Fruit fly (Drosophila melanogaster) whole organism, embryonic: ENCODE data around the gene bin.

Source experiments
- CG10462 ChIP-seq: fragments of 200-800 bp; sonication (Bioruptor generic); optimal IDR thresholded peaks from 2 replicates; lab custom pipeline; 2016; ENCODE audit warnings: missing biosample characterization, missing genetic modification characterization
- CG11085 ChIP-seq: fragments of 200-800 bp; sonication (Bioruptor generic); IDR thresholded peaks from 2 replicates; pipeline ENCODE4 v1.3.6; 2022; ENCODE audit warnings: missing biosample characterization, missing genetic modification characterization
- CG11398 ChIP-seq: fragments of 200-800 bp; sonication (Bioruptor generic); optimal IDR thresholded peaks from 2 replicates; lab custom pipeline; 2016; ENCODE audit warnings: missing biosample characterization, missing genetic modification characterization
- CG12071 ChIP-seq: fragments of 200-800 bp; sonication (Bioruptor generic); optimal IDR thresholded peaks from 3 replicates; lab custom pipeline; 2018; ENCODE audit warnings: missing biosample characterization, mild to moderate bottlenecking, missing genetic modification characterization
- CG12391 ChIP-seq: fragments of 200-800 bp; sonication (Bioruptor generic); optimal IDR thresholded peaks from 3 replicates; lab custom pipeline; 2018; ENCODE audit warnings: missing biosample characterization, mild to moderate bottlenecking, missing genetic modification characterization, moderate library complexity
- CG14441 ChIP-seq: fragments of 200-800 bp; sonication (Bioruptor generic); IDR thresholded peaks from 2 replicates; pipeline ENCODE4 v1.3.6; 2022; ENCODE audit warnings: missing biosample characterization, missing genetic modification characterization
- CG14965 ChIP-seq: fragments of 200-800 bp; sonication (Bioruptor generic); optimal IDR thresholded peaks from 2 replicates; lab custom pipeline; 2016; ENCODE audit warnings: missing biosample characterization, missing genetic modification characterization, borderline replicate concordance
- CG16779 ChIP-seq: fragments of 200-800 bp; sonication (Bioruptor generic); IDR thresholded peaks from 2 replicates; pipeline ENCODE4 v1.3.6; 2022; ENCODE audit warnings: missing biosample characterization, missing genetic modification characterization
- CG1792 ChIP-seq: fragments of 200-800 bp; sonication (Bioruptor generic); optimal IDR thresholded peaks from 2 replicates; lab custom pipeline; 2016; ENCODE audit warnings: missing biosample characterization, missing genetic modification characterization
- CG2116 ChIP-seq: fragments of 200-800 bp; sonication (Bioruptor generic); optimal IDR thresholded peaks from 3 replicates; lab custom pipeline; 2018; ENCODE audit warnings: missing biosample characterization, mild to moderate bottlenecking, missing genetic modification characterization
- CG3065 ChIP-seq: fragments of 200-800 bp; sonication (Bioruptor generic); optimal IDR thresholded peaks from 2 replicates; lab custom pipeline; 2016; ENCODE audit warnings: missing biosample characterization, missing genetic modification characterization
- CG3847 ChIP-seq: fragments of 200-800 bp; sonication (Bioruptor generic); IDR thresholded peaks from 2 replicates; pipeline ENCODE4 v1.3.6; 2022; ENCODE audit warnings: missing biosample characterization, missing genetic modification characterization
- CG4360 ChIP-seq: fragments of 200-800 bp; sonication (Bioruptor generic); IDR thresholded peaks from 2 replicates; pipeline ENCODE4 v1.3.6; 2022; ENCODE audit warnings: missing biosample characterization, missing genetic modification characterization
- CG4424 ChIP-seq: fragments of 200-800 bp; sonication (Bioruptor generic); optimal IDR thresholded peaks from 3 replicates; lab custom pipeline; 2016; ENCODE audit warnings: missing biosample characterization, missing genetic modification characterization
- CG6175 ChIP-seq: fragments of 200-800 bp; sonication (Bioruptor generic); IDR thresholded peaks from 3 replicates; pipeline ENCODE4 v1.3.6; 2022; ENCODE audit warnings: missing biosample characterization, missing genetic modification characterization
- CG6765 ChIP-seq: fragments of 200-800 bp; sonication (Bioruptor generic); optimal IDR thresholded peaks from 3 replicates; lab custom pipeline; 2017; ENCODE audit warnings: missing biosample characterization, mild to moderate bottlenecking, missing genetic modification characterization
- CG7271 ChIP-seq: fragments of 200-800 bp; sonication (Bioruptor generic); optimal IDR thresholded peaks from 2 replicates; lab custom pipeline; 2018; ENCODE audit warnings: missing biosample characterization, mild to moderate bottlenecking, missing genetic modification characterization, moderate library complexity
- CG7786 ChIP-seq: fragments of 200-800 bp; sonication (Bioruptor generic); optimal IDR thresholded peaks from 2 replicates; lab custom pipeline; 2016; ENCODE audit warnings: missing biosample characterization, missing genetic modification characterization
- CG8281 ChIP-seq: fragments of 200-800 bp; sonication (Bioruptor generic); optimal IDR thresholded peaks from 2 replicates; lab custom pipeline; 2018; ENCODE audit warnings: missing biosample characterization, mild to moderate bottlenecking, missing genetic modification characterization, moderate library complexity
- CG8944 ChIP-seq: fragments of 200-800 bp; sonication (Bioruptor generic); optimal IDR thresholded peaks from 3 replicates; lab custom pipeline; 2016; ENCODE audit warnings: missing biosample characterization, missing genetic modification characterization
- CkIIα-i1 ChIP-seq: fragments of 200-800 bp; sonication (Bioruptor generic); IDR thresholded peaks from 2 replicates; pipeline ENCODE4 v1.3.6; 2022; ENCODE audit warnings: missing biosample characterization, missing genetic modification characterization
- Ets97D ChIP-seq: fragments of 200-800 bp; sonication (Bioruptor generic); optimal IDR thresholded peaks from 3 replicates; lab custom pipeline; 2016; ENCODE audit warnings: missing biosample characterization, missing genetic modification characterization
- HLH4C ChIP-seq: fragments of 200-800 bp; sonication (Bioruptor generic); IDR thresholded peaks from 3 replicates; pipeline ENCODE4 v1.3.6; 2022; ENCODE audit warnings: missing biosample characterization, missing genetic modification characterization; ENCODE audit not compliant: partially characterized antibody
- MTF-1 ChIP-seq: fragments of 200-800 bp; sonication (Bioruptor generic); optimal IDR thresholded peaks from 2 replicates; lab custom pipeline; 2018; ENCODE audit warnings: missing biosample characterization, mild to moderate bottlenecking, missing genetic modification characterization, borderline replicate concordance
- Max ChIP-seq: fragments of 200-800 bp; sonication (Bioruptor generic); optimal IDR thresholded peaks from 2 replicates; lab custom pipeline; 2016; ENCODE audit warnings: missing biosample characterization, mild to moderate bottlenecking, missing genetic modification characterization
- Meics ChIP-seq: fragments of 200-800 bp; sonication (Bioruptor generic); optimal IDR thresholded peaks from 2 replicates; lab custom pipeline; 2017; ENCODE audit warnings: missing biosample characterization, mild to moderate bottlenecking, missing genetic modification characterization
- NC2α ChIP-seq: fragments of 200-800 bp; sonication (Bioruptor generic); optimal IDR thresholded peaks from 2 replicates; lab custom pipeline; 2016; ENCODE audit warnings: missing biosample characterization, missing genetic modification characterization
- Neu2 ChIP-seq: fragments of 200-800 bp; sonication (Bioruptor generic); optimal IDR thresholded peaks from 3 replicates; lab custom pipeline; 2016; ENCODE audit warnings: missing biosample characterization, missing genetic modification characterization, borderline replicate concordance
- Trl ChIP-seq, 3 experiments: fragments of >200 bp in 2 of 3; fragments of 200-800 bp in 1 of 3; sonication (Bioruptor generic) in 1 of 3; optimal IDR thresholded peaks; 2 replicates in 1 of 3; 3 replicates in 2 of 3; lab custom pipeline; 2016 to 2017; ENCODE audit warnings: missing biosample characterization in 1 of 3, missing genetic modification characterization in 1 of 3
- YL-1 ChIP-seq: fragments of 200-800 bp; sonication (Bioruptor generic); optimal IDR thresholded peaks from 3 replicates; lab custom pipeline; 2017; ENCODE audit warnings: missing biosample characterization, mild to moderate bottlenecking, missing genetic modification characterization
- bigmax ChIP-seq: fragments of 200-800 bp; sonication (Bioruptor generic); optimal IDR thresholded peaks from 2 replicates; lab custom pipeline; 2018; ENCODE audit warnings: missing biosample characterization, mild to moderate bottlenecking, missing genetic modification characterization
- cas ChIP-seq: fragments of 200-800 bp; sonication (Bioruptor generic); IDR thresholded peaks from 2 replicates; pipeline ENCODE4 v1.3.6; 2022; ENCODE audit warnings: missing biosample characterization, missing genetic modification characterization
- crp ChIP-seq, 2 experiments: fragments of 200-800 bp; sonication (Bioruptor generic); optimal IDR thresholded peaks; 2 replicates in 1 of 2; 3 replicates in 1 of 2; lab custom pipeline; 2017; ENCODE audit warnings: missing biosample characterization in 2 of 2, missing genetic modification characterization in 2 of 2, mild to moderate bottlenecking in 1 of 2, moderate library complexity in 1 of 2
- dmrt99B ChIP-seq: fragments of 200-800 bp; sonication (Bioruptor generic); optimal IDR thresholded peaks from 2 replicates; lab custom pipeline; 2018; ENCODE audit warnings: missing biosample characterization, mild to moderate bottlenecking, missing genetic modification characterization, moderate library complexity
- fru ChIP-seq: fragments of >200 bp; optimal IDR thresholded peaks from 2 replicates; lab custom pipeline; 2017
- gfzf ChIP-seq: fragments of 200-800 bp; sonication (Bioruptor generic); optimal IDR thresholded peaks from 2 replicates; lab custom pipeline; 2016; ENCODE audit warnings: missing biosample characterization, mild to moderate bottlenecking, missing genetic modification characterization, moderate library complexity
- grn ChIP-seq: fragments of 200-800 bp; sonication (Bioruptor generic); optimal IDR thresholded peaks from 3 replicates; lab custom pipeline; 2017; ENCODE audit warnings: missing biosample characterization, missing genetic modification characterization
- kah ChIP-seq: fragments of 200-800 bp; sonication (Bioruptor generic); optimal IDR thresholded peaks from 2 replicates; lab custom pipeline; 2018; ENCODE audit warnings: missing biosample characterization, mild to moderate bottlenecking, missing genetic modification characterization
- klu ChIP-seq: fragments of 200-800 bp; sonication (Bioruptor generic); IDR thresholded peaks from 2 replicates; pipeline ENCODE4 v1.3.6; 2022; ENCODE audit warnings: missing biosample characterization, missing genetic modification characterization
- lov ChIP-seq, 2 experiments: fragments of 200-800 bp in 1 of 2; fragments of >200 bp in 1 of 2; sonication (Bioruptor generic) in 1 of 2; IDR thresholded peaks in 1 of 2; optimal IDR thresholded peaks in 1 of 2; 2 replicates in 1 of 2; 3 replicates in 1 of 2; pipeline versions ENCODE4 v1.3.6 to Lab custom; 2017 to 2022; ENCODE audit warnings: missing biosample characterization in 1 of 2, missing genetic modification characterization in 1 of 2
- maf-S ChIP-seq: fragments of 200-800 bp; sonication (Bioruptor generic); optimal IDR thresholded peaks from 2 replicates; lab custom pipeline; 2016; ENCODE audit warnings: missing biosample characterization, missing genetic modification characterization
- nom ChIP-seq: fragments of 200-800 bp; sonication (Bioruptor generic); optimal IDR thresholded peaks from 2 replicates; lab custom pipeline; 2017; ENCODE audit warnings: missing biosample characterization, missing genetic modification characterization, mild to moderate bottlenecking, moderate library complexity, missing genetic modification reagents
- otp ChIP-seq: fragments of 200-800 bp; sonication (Bioruptor generic); IDR thresholded peaks from 3 replicates; pipeline ENCODE4, ENCODE4 v1.3.6; 2022; ENCODE audit warnings: missing biosample characterization, missing genetic modification characterization
- sc ChIP-seq, 3 experiments: fragments of >200 bp in 2 of 3; fragments of 200-800 bp in 1 of 3; sonication (Bioruptor generic) in 1 of 3; optimal IDR thresholded peaks; 2 replicates in 2 of 3; 3 replicates in 1 of 3; lab custom pipeline; 2017; ENCODE audit warnings: mild to moderate bottlenecking in 1 of 3, missing biosample characterization in 1 of 3, missing genetic modification characterization in 1 of 3, missing genetic modification reagents in 1 of 3
- sens ChIP-seq: fragments of 200-800 bp; sonication (Bioruptor generic); peaks from one replicate; lab custom pipeline; 2016; ENCODE audit warnings: missing biosample characterization, missing genetic modification characterization
- sob ChIP-seq: fragments of 200-800 bp; sonication (Bioruptor generic); IDR thresholded peaks from 2 replicates; pipeline ENCODE4 v1.3.6; 2022; ENCODE audit warnings: missing biosample characterization, missing genetic modification characterization
- toy ChIP-seq: fragments of 200-800 bp; sonication (Bioruptor generic); IDR thresholded peaks from 2 replicates; pipeline ENCODE4 v1.3.6; 2022; ENCODE audit warnings: missing biosample characterization, missing genetic modification characterization
- trh ChIP-seq: fragments of 200-800 bp; sonication (Bioruptor generic); optimal IDR thresholded peaks from 2 replicates; lab custom pipeline; 2016; ENCODE audit warnings: missing biosample characterization, missing genetic modification characterization
- usp ChIP-seq: fragments of >200 bp; optimal IDR thresholded peaks from 2 replicates; lab custom pipeline; 2017; ENCODE audit warnings: missing biosample characterization, missing genetic modification characterization

The bin gene

dm6 chr3L:6988942-6989569 is 1.4 kb upstream of the bin start (continued):
- TF ChIP-seq CG11398 (GFP tag; lab: Kevin White, UChicago), result no peak
- TF ChIP-seq CG3847, result peak; percentile 81
- no peak for TF ChIP-seq NC2α (GFP tag; lab: Kevin White, UChicago)
- no peak for TF ChIP-seq CkIIα-i1 (GFP tag; lab: Robert Waterston, UW)
- TF ChIP-seq YL-1, result peak; percentile 48
- TF ChIP-seq CG10462, result peak; percentile 68
- TF ChIP-seq CG12391 (tag; lab: Kevin White, UChicago), result peak; percentile 94
- peak; percentile 90 for TF ChIP-seq sens (GFP tag; lab: Kevin White, UChicago)
- TF ChIP-seq bigmax (GFP tag; lab: Kevin White, UChicago), result no peak
- peak; percentile 58 for TF ChIP-seq CG2116 (GFP tag; lab: Kevin White, UChicago)
- TF ChIP-seq CG14441 (GFP tag; lab: Robert Waterston, UW), result peak; percentile 79
- TF ChIP-seq CG6765, result peak; percentile 90
- no peak for TF ChIP-seq CG7271 (tag; lab: Kevin White, UChicago)
- no peak for TF ChIP-seq Neu2 (GFP tag; lab: Kevin White, UChicago)
- TF ChIP-seq CG1792 (GFP tag; lab: Kevin White, UChicago), result peak; percentile 65
- no peak for TF ChIP-seq Trl (optimal IDR thresholded peaks at IDR 0.05; lab: Kevin White, UChicago)
- peak; percentile 72 for TF ChIP-seq Trl (GFP tag; optimal IDR thresholded peaks at IDR 0.05; lab: Kevin White, UChicago)
- peak; percentile 58 for TF ChIP-seq MTF-1 (GFP tag; lab: Kevin White, UChicago)
- TF ChIP-seq nom (GFP tag; lab: Kevin White, UChicago), result peak; percentile 69
- peak; percentile 28 for TF ChIP-seq grn (GFP tag; lab: Kevin White, UChicago)
- TF ChIP-seq CG8944 (GFP tag; lab: Kevin White, UChicago), result peak; percentile 63
- TF ChIP-seq usp (GFP tag; lab: Kevin White, UChicago), result no peak
- peak; percentile 80 for TF ChIP-seq trh (GFP tag; lab: Kevin White, UChicago)
- TF ChIP-seq Meics (GFP tag; lab: Kevin White, UChicago), result peak; percentile 94
- no peak for TF ChIP-seq gfzf (GFP tag; lab: Kevin White, UChicago)
- TF ChIP-seq CG8281 (tag; lab: Kevin White, UChicago), result peak; percentile 81
- TF ChIP-seq CG11085 (GFP tag; lab: Robert Waterston, UW), result peak; percentile 52; the same call in 1 of the 2 replicates
- no peak for TF ChIP-seq CG16779
- peak; percentile 20 for TF ChIP-seq CG7786 (GFP tag; lab: Kevin White, UChicago)
- no peak for TF ChIP-seq fru
- TF ChIP-seq sc (optimal IDR thresholded peaks at IDR 0.05; lab: Kevin White, UChicago), result no peak
- peak; percentile 89 for TF ChIP-seq sc (GFP tag; optimal IDR thresholded peaks at IDR 0.05; lab: Kevin White, UChicago)
- peak; percentile 96 for TF ChIP-seq dmrt99B (tag; lab: Kevin White, UChicago)
- peak; percentile 43 for TF ChIP-seq maf-S (GFP tag; lab: Kevin White, UChicago)
- TF ChIP-seq Ets97D (GFP tag; lab: Kevin White, UChicago), result no peak
- TF ChIP-seq crp (GFP tag; optimal IDR thresholded peaks at IDR 0.05; lab: Kevin White, UChicago), result peak in 1 of 2 experiments; percentile 45
- no peak for TF ChIP-seq lov (optimal IDR thresholded peaks at IDR 0.05; lab: Kevin White, UChicago)
- peak; percentile 27; the same call in 1 of the 3 replicates for TF ChIP-seq lov (GFP tag; IDR thresholded peaks at IDR 0.05; lab: Robert Waterston, UW)
- peak; percentile 97 for TF ChIP-seq CG4424 (GFP tag; lab: Kevin White, UChicago)
- TF ChIP-seq cas (GFP tag; lab: Robert Waterston, UW), result no peak
- 0 out of 2 replicates have a peak, but pooled peaks have one; percentile 36 for TF ChIP-seq toy (GFP tag; lab: Robert Waterston, UW)
- TF ChIP-seq otp, result 0 out of 3 replicates have a peak, but pooled peaks have one; percentile 19
- TF ChIP-seq kah (GFP tag; lab: Kevin White, UChicago), result peak; percentile 76
- TF ChIP-seq sob (GFP tag; lab: Robert Waterston, UW), result peak; percentile 74
- TF ChIP-seq CG6175 (GFP tag; lab: Robert Waterston, UW), result peak; percentile 98
- TF ChIP-seq HLH4C (GFP tag; lab: Robert Waterston, UW), result no peak
- TF ChIP-seq CG3065 (GFP tag; lab: Kevin White, UChicago), result peak; percentile 66
- peak; percentile 90 for TF ChIP-seq klu (GFP tag; lab: Robert Waterston, UW)
- peak; percentile 13 for TF ChIP-seq CG14965 (GFP tag; lab: Kevin White, UChicago)
- TF ChIP-seq CG12071 (GFP tag; lab: Kevin White, UChicago), result peak; percentile 52
- TF ChIP-seq CG4360 (GFP tag; lab: Robert Waterston, UW), result no peak
- peak; percentile 79 for TF ChIP-seq Max (GFP tag; lab: Kevin White, UChicago)
